Fruit fly (Drosophila melanogaster) whole organism, embryonic: ENCODE measurements around the gene CG7656.

Experiments
- CG10274 ChIP-seq: fragments of 200-800 bp; sonication (Bioruptor generic); optimal IDR thresholded peaks from 3 replicates; lab custom pipeline; 2017; ENCODE audit warnings: missing biosample characterization, mild to moderate bottlenecking, missing genetic modification characterization
- CG12071 ChIP-seq: fragments of 200-800 bp; sonication (Bioruptor generic); optimal IDR thresholded peaks from 3 replicates; lab custom pipeline; 2018; ENCODE audit warnings: missing biosample characterization, mild to moderate bottlenecking, missing genetic modification characterization
- CG12155 ChIP-seq: fragments of 200-800 bp; sonication (Bioruptor generic); optimal IDR thresholded peaks from 3 replicates; lab custom pipeline; 2016; ENCODE audit warnings: missing biosample characterization, missing genetic modification characterization
- CG12299 ChIP-seq: fragments of 200-800 bp; sonication (Bioruptor generic); optimal IDR thresholded peaks from 2 replicates; lab custom pipeline; 2018; ENCODE audit warnings: missing biosample characterization, mild to moderate bottlenecking, missing genetic modification characterization
- CG12391 ChIP-seq: fragments of 200-800 bp; sonication (Bioruptor generic); optimal IDR thresholded peaks from 3 replicates; lab custom pipeline; 2018; ENCODE audit warnings: missing biosample characterization, mild to moderate bottlenecking, missing genetic modification characterization, moderate library complexity
- CG14441 ChIP-seq: fragments of 200-800 bp; sonication (Bioruptor generic); IDR thresholded peaks from 2 replicates; pipeline ENCODE4 v1.3.6; 2022; ENCODE audit warnings: missing biosample characterization, missing genetic modification characterization
- CG14667 ChIP-seq: fragments of 200-800 bp; sonication (Bioruptor generic); IDR thresholded peaks from 2 replicates; pipeline ENCODE4 v1.3.6; 2022; ENCODE audit warnings: missing biosample characterization, missing genetic modification characterization
- CG14860 ChIP-seq: fragments of 200-800 bp; sonication (Bioruptor generic); IDR thresholded peaks from 3 replicates; pipeline ENCODE4 v1.3.6; 2022; ENCODE audit warnings: missing biosample characterization, missing genetic modification characterization; ENCODE audit not compliant: partially characterized antibody
- CG15073 ChIP-seq: fragments of 200-800 bp; sonication (Bioruptor generic); optimal IDR thresholded peaks from 2 replicates; lab custom pipeline; 2016; ENCODE audit warnings: missing biosample characterization, missing genetic modification characterization
- CG17328 ChIP-seq: fragments of 200-800 bp; sonication (Bioruptor generic); IDR thresholded peaks from 2 replicates; pipeline ENCODE4 v1.3.6; 2022; ENCODE audit warnings: missing biosample characterization, missing genetic modification characterization
- CG18262 ChIP-seq: fragments of 200-800 bp; optimal IDR thresholded peaks from 3 replicates; lab custom pipeline; 2019; ENCODE audit warnings: missing biosample characterization, mild to moderate bottlenecking, missing genetic modification characterization, moderate library complexity
- CG18764 ChIP-seq: fragments of 200-800 bp; sonication (Bioruptor generic); optimal IDR thresholded peaks from 3 replicates; lab custom pipeline; 2016; ENCODE audit warnings: missing biosample characterization, missing genetic modification characterization
- CG2875 ChIP-seq: fragments of 200-800 bp; sonication (Bioruptor generic); optimal IDR thresholded peaks from 2 replicates; lab custom pipeline; 2017; ENCODE audit warnings: missing biosample characterization, mild to moderate bottlenecking, missing genetic modification characterization, missing genetic modification reagents
- CG3281 ChIP-seq: fragments of 200-800 bp; sonication (Bioruptor generic); optimal IDR thresholded peaks from 3 replicates; lab custom pipeline; 2017; ENCODE audit warnings: missing biosample characterization, mild to moderate bottlenecking, missing genetic modification characterization
- CG6254 ChIP-seq: fragments of 200-800 bp; sonication (Bioruptor generic); optimal IDR thresholded peaks from 3 replicates; lab custom pipeline; 2017; ENCODE audit warnings: mild to moderate bottlenecking, missing biosample characterization, missing genetic modification reagents, missing genetic modification characterization
- CG8388 ChIP-seq: fragments of 200-800 bp; sonication (Bioruptor generic); optimal IDR thresholded peaks from 2 replicates; lab custom pipeline; 2019; ENCODE audit warnings: missing biosample characterization, mild to moderate bottlenecking, missing genetic modification characterization, moderate library complexity
- CG8478 ChIP-seq: fragments of >200 bp; optimal IDR thresholded peaks from 2 replicates; lab custom pipeline; 2018
- CTCF ChIP-seq: fragments of 200-800 bp; sonication (Bioruptor generic); optimal IDR thresholded peaks from 2 replicates; lab custom pipeline; 2017; ENCODE audit warnings: missing biosample characterization, mild to moderate bottlenecking, missing genetic modification characterization, moderate library complexity
- CrebB ChIP-seq: fragments of 200-800 bp; sonication (Bioruptor generic); optimal IDR thresholded peaks from 3 replicates; lab custom pipeline; 2018; ENCODE audit warnings: missing biosample characterization, mild to moderate bottlenecking, missing genetic modification characterization
- D19A ChIP-seq: fragments of 200-800 bp; optimal IDR thresholded peaks from 3 replicates; lab custom pipeline; 2019; ENCODE audit warnings: missing biosample characterization, mild to moderate bottlenecking, missing genetic modification characterization, moderate library complexity
- D19B ChIP-seq: fragments of 200-800 bp; sonication (Bioruptor generic); optimal IDR thresholded peaks from 2 replicates; lab custom pipeline; 2017; ENCODE audit warnings: missing biosample characterization, mild to moderate bottlenecking, missing genetic modification characterization
- Dip2 ChIP-seq: fragments of 200-800 bp; sonication (Bioruptor generic); IDR thresholded peaks from 2 replicates; pipeline ENCODE4 v1.3.6; 2022; ENCODE audit warnings: missing biosample characterization, missing genetic modification characterization
- Fer2 ChIP-seq: fragments of 200-800 bp; sonication (Bioruptor generic); optimal IDR thresholded peaks from 2 replicates; lab custom pipeline; 2018; ENCODE audit warnings: missing biosample characterization, mild to moderate bottlenecking, missing genetic modification characterization, moderate library complexity
- Hmr ChIP-seq: fragments of 200-800 bp; sonication (Bioruptor generic); optimal IDR thresholded peaks from 3 replicates; lab custom pipeline; 2017; ENCODE audit warnings: mild to moderate bottlenecking, missing biosample characterization, missing genetic modification reagents, missing genetic modification characterization
- MBD-R2 ChIP-seq: fragments of 200-800 bp; sonication (Bioruptor generic); IDR thresholded peaks from 2 replicates; pipeline ENCODE4 v1.3.6; 2022; ENCODE audit warnings: missing biosample characterization, missing genetic modification characterization
- Nf-YA ChIP-seq: fragments of 200-800 bp; sonication (Bioruptor generic); IDR thresholded peaks from 2 replicates; pipeline ENCODE4 v1.3.6; 2022; ENCODE audit warnings: missing biosample characterization, missing genetic modification characterization
- Nf-YB ChIP-seq: fragments of 200-800 bp; sonication (Bioruptor generic); optimal IDR thresholded peaks from 3 replicates; lab custom pipeline; 2019; ENCODE audit warnings: missing biosample characterization, mild to moderate bottlenecking, missing genetic modification characterization, moderate library complexity
- Optix ChIP-seq: fragments of 200-800 bp; sonication (Bioruptor generic); IDR thresholded peaks from 3 replicates; pipeline ENCODE4 v1.3.6; 2022; ENCODE audit warnings: missing biosample characterization, missing genetic modification characterization
- Ravus ChIP-seq: fragments of 200-800 bp; sonication (Bioruptor generic); IDR thresholded peaks from 2 replicates; pipeline ENCODE4 v1.3.6; 2022; ENCODE audit warnings: missing biosample characterization, missing genetic modification characterization
- Scr ChIP-seq: fragments of 200-800 bp; sonication (Bioruptor generic); IDR thresholded peaks from 2 replicates; pipeline ENCODE4 v1.3.6; 2022; ENCODE audit warnings: missing biosample characterization, missing genetic modification characterization; ENCODE audit not compliant: partially characterized antibody
- abd-A ChIP-seq: fragments of 200-800 bp; sonication (Bioruptor generic); optimal IDR thresholded peaks from 3 replicates; lab custom pipeline; 2019; ENCODE audit warnings: missing biosample characterization, mild to moderate bottlenecking, missing genetic modification characterization, moderate library complexity
- al ChIP-seq: fragments of 200-800 bp; sonication (Bioruptor generic); IDR thresholded peaks from 2 replicates; pipeline ENCODE4 v1.3.6; 2022; ENCODE audit warnings: missing biosample characterization, missing genetic modification characterization
- cad ChIP-seq: fragments of >200 bp; optimal IDR thresholded peaks from 2 replicates; lab custom pipeline; 2017; ENCODE audit warnings: missing biosample characterization, missing genetic modification characterization
- cg ChIP-seq: fragments of 200-800 bp; sonication (Bioruptor generic); optimal IDR thresholded peaks from 3 replicates; lab custom pipeline; 2019; ENCODE audit warnings: missing biosample characterization, mild to moderate bottlenecking, missing genetic modification characterization, moderate library complexity
- crc ChIP-seq: fragments of 200-800 bp; sonication (Bioruptor generic); optimal IDR thresholded peaks from 2 replicates; lab custom pipeline; 2016; ENCODE audit warnings: missing biosample characterization, missing genetic modification characterization
- dimm ChIP-seq: fragments of 200-800 bp; sonication (Bioruptor generic); IDR thresholded peaks from 2 replicates; pipeline ENCODE4 v1.3.6; 2022; ENCODE audit warnings: missing biosample characterization, missing genetic modification characterization
- dysf ChIP-seq: fragments of 200-800 bp; sonication (Bioruptor generic); IDR thresholded peaks from 3 replicates; pipeline ENCODE4 v1.3.6; 2022; ENCODE audit warnings: missing biosample characterization, missing genetic modification characterization
- gsb ChIP-seq: fragments of 200-800 bp; sonication (Bioruptor generic); IDR thresholded peaks from 2 replicates; pipeline ENCODE4 v1.3.6; 2022; ENCODE audit warnings: missing biosample characterization, missing genetic modification characterization
- her ChIP-seq: fragments of 200-800 bp; sonication (Bioruptor generic); optimal IDR thresholded peaks from 2 replicates; lab custom pipeline; 2016; ENCODE audit warnings: missing biosample characterization, missing genetic modification characterization
- lov ChIP-seq, 2 experiments: fragments of 200-800 bp in 1 of 2; fragments of >200 bp in 1 of 2; sonication (Bioruptor generic) in 1 of 2; IDR thresholded peaks in 1 of 2; optimal IDR thresholded peaks in 1 of 2; 2 replicates in 1 of 2; 3 replicates in 1 of 2; pipeline versions ENCODE4 v1.3.6 to Lab custom; 2017 to 2022; ENCODE audit warnings: missing biosample characterization in 1 of 2, missing genetic modification characterization in 1 of 2
- mld ChIP-seq: fragments of 200-800 bp; sonication (Bioruptor generic); IDR thresholded peaks from 3 replicates; pipeline ENCODE4 v1.3.6; 2022; ENCODE audit warnings: missing biosample characterization, missing genetic modification characterization; ENCODE audit not compliant: partially characterized antibody
- nau ChIP-seq: fragments of 200-800 bp; sonication (Bioruptor generic); optimal IDR thresholded peaks from 3 replicates; lab custom pipeline; 2017; ENCODE audit warnings: missing biosample characterization, mild to moderate bottlenecking, missing genetic modification characterization, missing genetic modification reagents
- otp ChIP-seq: fragments of 200-800 bp; sonication (Bioruptor generic); IDR thresholded peaks from 3 replicates; pipeline ENCODE4, ENCODE4 v1.3.6; 2022; ENCODE audit warnings: missing biosample characterization, missing genetic modification characterization
- pzg ChIP-seq: fragments of 200-800 bp; sonication (Bioruptor generic); optimal IDR thresholded peaks from 3 replicates; lab custom pipeline; 2018; ENCODE audit warnings: missing biosample characterization, mild to moderate bottlenecking, missing genetic modification characterization, moderate library complexity
- ro ChIP-seq: fragments of 200-800 bp; sonication (Bioruptor generic); IDR thresholded peaks from 2 replicates; pipeline ENCODE4 v1.3.6; 2022; ENCODE audit warnings: missing biosample characterization, missing genetic modification characterization
- row ChIP-seq: fragments of 200-800 bp; sonication (Bioruptor generic); IDR thresholded peaks from 3 replicates; pipeline ENCODE4 v1.3.6; 2022; ENCODE audit warnings: missing biosample characterization, missing genetic modification characterization
- seq ChIP-seq: fragments of 200-800 bp; sonication (Bioruptor generic); IDR thresholded peaks from 2 replicates; pipeline ENCODE4 v1.3.6; 2022; ENCODE audit warnings: missing biosample characterization, missing genetic modification characterization
- sr ChIP-seq: fragments of 200-800 bp; sonication (Bioruptor generic); IDR thresholded peaks from 3 replicates; pipeline ENCODE4 v1.3.6; 2022; ENCODE audit warnings: missing biosample characterization, missing genetic modification characterization
- unc-4 ChIP-seq: fragments of 200-800 bp; sonication (Bioruptor generic); IDR thresholded peaks from 2 replicates; pipeline ENCODE4 v1.3.6; 2022; ENCODE audit warnings: missing biosample characterization, missing genetic modification characterization; ENCODE audit not compliant: partially characterized antibody
- vnd ChIP-seq: fragments of 200-800 bp; sonication (Bioruptor generic); IDR thresholded peaks from 3 replicates; pipeline ENCODE4 v1.3.6; 2022; ENCODE audit warnings: missing biosample characterization, missing genetic modification characterization; ENCODE audit not compliant: partially characterized antibody

CG7656 gene

dm6 chr3L:15592536-15593260 lies 4.7 kb upstream of the CG7656 start (continued):
- TF ChIP-seq nau (GFP tag; lab: Kevin White, UChicago) (no peak), CG12155 (no peak), al (GFP tag; lab: Robert Waterston, UW) (peak; percentile 33; the same call in 1 of the 2 replicates), Dip2 (GFP tag; lab: Robert Waterston, UW) (no peak), CG8388 (GFP tag; lab: Kevin White, UChicago) (peak; percentile 64), Hmr (GFP tag; lab: Kevin White, UChicago) (peak; percentile 50), Fer2 (tag; lab: Kevin White, UChicago) (peak; percentile 9), pzg (GFP tag; lab: Kevin White, UChicago) (no peak), CG14860 (GFP tag; lab: Robert Waterston, UW) (no peak), Nf-YB (GFP tag; lab: Kevin White, UChicago) (peak; percentile 41), Scr (GFP tag; lab: Robert Waterston, UW) (no peak), Ravus (GFP tag; lab: Robert Waterston, UW) (no peak), abd-A (tag; lab: Kevin White, UChicago) (no peak), gsb (GFP tag; lab: Robert Waterston, UW) (no peak), dimm (no peak), CG15073 (no peak), D19B (GFP tag; lab: Kevin White, UChicago) (peak; percentile 30), cg (GFP tag; lab: Kevin White, UChicago) (no peak), CTCF (GFP tag; lab: Kevin White, UChicago) (no peak), her (no peak), CG14441 (GFP tag; lab: Robert Waterston, UW) (peak; percentile 42; the same call in 1 of the 2 replicates), row (peak; percentile 58), sr (no peak), CG3281 (GFP tag; lab: Kevin White, UChicago) (peak; percentile 75), unc-4 (no peak), Optix (GFP tag; lab: Robert Waterston, UW) (no peak), ro (GFP tag; lab: Robert Waterston, UW) (no peak), dysf (GFP tag; lab: Robert Waterston, UW) (peak; percentile 67; the same call in 2 of the 3 replicates), CG12391 (tag; lab: Kevin White, UChicago) (peak; percentile 72), CG12299 (peak; percentile 22), CG6254 (GFP tag; lab: Kevin White, UChicago) (peak; percentile 24), cad (no peak), CG17328 (GFP tag; lab: Robert Waterston, UW) (peak; percentile 38; the same call in 1 of the 2 replicates), CG12071 (GFP tag; lab: Kevin White, UChicago) (no peak), CG18764 (GFP tag; lab: Kevin White, UChicago) (no peak), D19A (tag; lab: Kevin White, UChicago) (peak; percentile 66), crc (GFP tag; lab: Kevin White, UChicago) (no peak), MBD-R2 (GFP tag; lab: Robert Waterston, UW) (0 out of 2 replicates have a peak, but pooled peaks have one; percentile 13), CG14667 (no peak), CG10274 (no peak), otp (no peak), CG2875 (no peak), lov (optimal IDR thresholded peaks at IDR 0.05; lab: Kevin White, UChicago) (no peak), lov (GFP tag; IDR thresholded peaks at IDR 0.05; lab: Robert Waterston, UW) (no peak), CG18262 (peak; percentile 74), CG8478 (lab: Kevin White, UChicago) (no peak), vnd (GFP tag; lab: Robert Waterston, UW) (no peak), mld (GFP tag; lab: Robert Waterston, UW) (no peak), CrebB (tag; lab: Kevin White, UChicago) (no peak), Nf-YA (GFP tag; lab: Robert Waterston, UW) (no peak), seq (GFP tag; lab: Robert Waterston, UW) (peak; percentile 32; the same call in 1 of the 2 replicates)
